Worm (Caenorhabditis elegans): ENCODE measurements around the gene H25K10.2.
A peak's percentile ranks its signal among the peaks of the same experiment; 100 is the strongest.

H25K10.2 gene

ce11 chrIV:16170606-16171033 is 40.2 kb downstream of the H25K10.2 start, which contains the start of gene gln-3 (continued):
- TF ChIP-seq elt-2 (tag; optimal IDR thresholded peaks at IDR 0.05) = peak; percentile 92
- no peak for TF ChIP-seq ceh-16 (tag; optimal IDR thresholded peaks at IDR 0.05)
- no peak for TF ChIP-seq nhr-28 (tag; optimal IDR thresholded peaks at IDR 0.05)

- TF ChIP-seq ceh-82 (tag; optimal IDR thresholded peaks at IDR 0.05) (no peak), nhr-237 (tag; optimal IDR thresholded peaks at IDR 0.05) (no peak), ama-1 (optimal IDR thresholded peaks at IDR 0.05) (peak; percentile 95), nhr-25 (tag; optimal IDR thresholded peaks at IDR 0.05) (peak; percentile 35), unc-39 (tag; optimal IDR thresholded peaks at IDR 0.05) (no peak), nhr-43 (tag; optimal IDR thresholded peaks at IDR 0.05; ENCODE audit: poor library complexity, severe bottlenecking) (peak; percentile 84), sea-2 (GFP tag; optimal IDR thresholded peaks at IDR 0.05) (no peak), pqm-1 (tag; optimal IDR thresholded peaks at IDR 0.05) (peak; percentile 47), lin-15B (tag; optimal IDR thresholded peaks at IDR 0.05) (no peak), nhr-23 (tag; optimal IDR thresholded peaks at IDR 0.05) (peak; percentile 58), ceh-16 (tag; optimal IDR thresholded peaks at IDR 0.05) (no peak), nfya-1 (tag; optimal IDR thresholded peaks at IDR 0.05; ENCODE audit: insufficient read depth) (peak; percentile 23), elt-2 (tag; optimal IDR thresholded peaks at IDR 0.05) (peak; percentile 61), R02D3.7 (tag; optimal IDR thresholded peaks at IDR 0.05) (peak; percentile 15), egl-27 (tag; optimal IDR thresholded peaks at IDR 0.05) (no peak), lin-39 (tag; optimal IDR thresholded peaks at IDR 0.05) (no peak), pha-4 (tag; optimal IDR thresholded peaks at IDR 0.05) (peak; percentile 51), ceh-28 (tag; optimal IDR thresholded peaks at IDR 0.05) (peak; percentile 6), nhr-11 (tag; optimal IDR thresholded peaks at IDR 0.05) (no peak)
These were observed 41.2 kb downstream of the H25K10.2 start for ce11 chrIV:16169443-16170105.

- no peak for TF ChIP-seq pqm-1 (tag; optimal IDR thresholded peaks at IDR 0.05)
- TF ChIP-seq ceh-28 (tag; optimal IDR thresholded peaks at IDR 0.05) = no peak
- no peak for TF ChIP-seq hmg-11 (tag; optimal IDR thresholded peaks at IDR 0.05)
- TF ChIP-seq ceh-9 (tag; optimal IDR thresholded peaks at IDR 0.05) = no peak
- no peak for TF ChIP-seq zag-1 (tag; optimal IDR thresholded peaks at IDR 0.05)
- no peak for TF ChIP-seq tbx-2 (tag; optimal IDR thresholded peaks at IDR 0.05)
- TF ChIP-seq snpc-4 (tag; optimal IDR thresholded peaks at IDR 0.05) = no peak
- no peak for TF ChIP-seq egl-27 (tag; optimal IDR thresholded peaks at IDR 0.05)
- no peak for TF ChIP-seq pha-4 (tag; optimal IDR thresholded peaks at IDR 0.05)
These were observed 41.9 kb downstream of the H25K10.2 start for ce11 chrIV:16168702-16169440.

ce11 chrIV:16167941-16168340 is 42.9 kb downstream of the H25K10.2 start:
- no peak for TF ChIP-seq jun-1 (tag; optimal IDR thresholded peaks at IDR 0.05)
- peak; percentile 87 for TF ChIP-seq ama-1 (optimal IDR thresholded peaks at IDR 0.05)
- peak; percentile 30 for TF ChIP-seq nhr-43 (tag; optimal IDR thresholded peaks at IDR 0.05; ENCODE audit: poor library complexity, severe bottlenecking)

- TF ChIP-seq pha-4 (tag; optimal IDR thresholded peaks at IDR 0.05) (peak; percentile 23), nhr-43 (tag; optimal IDR thresholded peaks at IDR 0.05; ENCODE audit: poor library complexity, severe bottlenecking) (peak; percentile 76), tbx-2 (tag; optimal IDR thresholded peaks at IDR 0.05) (peak; percentile 48), elt-2 (tag; optimal IDR thresholded peaks at IDR 0.05) (peak; percentile 46), lsy-12 (tag; optimal IDR thresholded peaks at IDR 0.05) (peak; percentile 56), snpc-4 (tag; optimal IDR thresholded peaks at IDR 0.05) (peak; percentile 17)
These were observed 43.5 kb downstream of the H25K10.2 start for ce11 chrIV:16167331-16167730.
